Fruit fly (Drosophila melanogaster) whole organism, embryonic: ENCODE data around the gene TwdlB.

ENCODE experiments used
- B-H2 ChIP-seq: fragments of 200-800 bp; sonication (Bioruptor generic); optimal IDR thresholded peaks from 2 replicates; lab custom pipeline; 2018; ENCODE audit warnings: missing biosample characterization, mild to moderate bottlenecking, missing genetic modification characterization
- CG10267 ChIP-seq: fragments of 200-800 bp; sonication (Bioruptor generic); optimal IDR thresholded peaks from 2 replicates; lab custom pipeline; 2018; ENCODE audit warnings: missing biosample characterization, mild to moderate bottlenecking, missing genetic modification characterization, moderate library complexity
- CG10979 ChIP-seq: fragments of 200-800 bp; sonication (Bioruptor generic); optimal IDR thresholded peaks from 2 replicates; lab custom pipeline; 2018; ENCODE audit warnings: missing biosample characterization, mild to moderate bottlenecking, missing genetic modification characterization, moderate library complexity
- CG11247 ChIP-seq: fragments of 200-800 bp; sonication (Bioruptor generic); IDR thresholded peaks from 2 replicates; pipeline ENCODE4 v1.3.6; 2022; ENCODE audit warnings: missing biosample characterization, missing genetic modification characterization
- CG13624 ChIP-seq: fragments of 200-800 bp; sonication (Bioruptor generic); optimal IDR thresholded peaks from 2 replicates; lab custom pipeline; 2016; ENCODE audit warnings: missing biosample characterization, missing genetic modification characterization
- CG14014 ChIP-seq: fragments of 200-800 bp; sonication (Bioruptor generic); IDR thresholded peaks from 2 replicates; pipeline ENCODE4 v1.3.6; 2022; ENCODE audit warnings: missing biosample characterization, missing genetic modification characterization
- CG14860 ChIP-seq: fragments of 200-800 bp; sonication (Bioruptor generic); IDR thresholded peaks from 3 replicates; pipeline ENCODE4 v1.3.6; 2022; ENCODE audit warnings: missing biosample characterization, missing genetic modification characterization; ENCODE audit not compliant: partially characterized antibody
- CG15514 ChIP-seq: fragments of 200-800 bp; sonication (Bioruptor generic); optimal IDR thresholded peaks from 3 replicates; lab custom pipeline; 2017; ENCODE audit warnings: missing biosample characterization, missing genetic modification characterization, mild to moderate bottlenecking, moderate library complexity, missing genetic modification reagents
- CG18599 ChIP-seq: fragments of 200-800 bp; sonication (Bioruptor generic); optimal IDR thresholded peaks from 3 replicates; lab custom pipeline; 2017; ENCODE audit warnings: missing biosample characterization, missing genetic modification characterization, mild to moderate bottlenecking, moderate library complexity, missing genetic modification reagents
- CG3065 ChIP-seq: fragments of 200-800 bp; sonication (Bioruptor generic); optimal IDR thresholded peaks from 2 replicates; lab custom pipeline; 2016; ENCODE audit warnings: missing biosample characterization, missing genetic modification characterization
- CG32772 ChIP-seq: fragments of 200-800 bp; sonication (Bioruptor generic); IDR thresholded peaks from 2 replicates; pipeline ENCODE4 v1.3.6; 2022; ENCODE audit warnings: missing biosample characterization, missing genetic modification characterization
- CG34376 ChIP-seq: fragments of 200-800 bp; sonication (Bioruptor generic); optimal IDR thresholded peaks from 2 replicates; lab custom pipeline; 2018; ENCODE audit warnings: missing biosample characterization, mild to moderate bottlenecking, missing genetic modification characterization
- CG3838 ChIP-seq: fragments of 200-800 bp; sonication (Bioruptor generic); optimal IDR thresholded peaks from 3 replicates; lab custom pipeline; 2016; ENCODE audit warnings: missing biosample characterization, missing genetic modification characterization
- CG4854 ChIP-seq: fragments of 200-800 bp; sonication (Bioruptor generic); optimal IDR thresholded peaks from 2 replicates; lab custom pipeline; 2016; ENCODE audit warnings: missing biosample characterization, missing genetic modification characterization, inconsistent platforms
- CG5245 ChIP-seq: fragments of 200-800 bp; sonication (Bioruptor generic); optimal IDR thresholded peaks from 3 replicates; lab custom pipeline; 2016; ENCODE audit warnings: missing biosample characterization, missing genetic modification characterization
- CG7556 ChIP-seq: fragments of 200-800 bp; sonication (Bioruptor generic); optimal IDR thresholded peaks from 2 replicates; lab custom pipeline; 2017; ENCODE audit warnings: missing biosample characterization, mild to moderate bottlenecking, missing genetic modification characterization
- CG8290 ChIP-seq, 3 experiments: fragments of 200-800 bp; sonication (Bioruptor generic); optimal IDR thresholded peaks; 2 replicates each; lab custom pipeline; 2016 to 2019; ENCODE audit warnings: missing biosample characterization in 3 of 3, missing genetic modification characterization in 3 of 3, mild to moderate bottlenecking in 2 of 3, moderate library complexity in 1 of 3
- Deaf1 ChIP-seq: fragments of 200-800 bp; optimal IDR thresholded peaks from 3 replicates; lab custom pipeline; 2019; ENCODE audit warnings: missing biosample characterization, mild to moderate bottlenecking, missing genetic modification characterization, moderate library complexity
- Doc3 ChIP-seq: fragments of 200-800 bp; sonication (Bioruptor generic); IDR thresholded peaks from 3 replicates; pipeline ENCODE4 v1.3.6; 2022; ENCODE audit warnings: missing biosample characterization, missing genetic modification characterization; ENCODE audit not compliant: partially characterized antibody
- Dref ChIP-seq: fragments of 200-800 bp; sonication (Bioruptor generic); IDR thresholded peaks from 2 replicates; pipeline ENCODE4 v1.3.6; 2022; ENCODE audit warnings: missing biosample characterization, missing genetic modification characterization
- Ets97D ChIP-seq: fragments of 200-800 bp; sonication (Bioruptor generic); optimal IDR thresholded peaks from 3 replicates; lab custom pipeline; 2016; ENCODE audit warnings: missing biosample characterization, missing genetic modification characterization
- Fer2 ChIP-seq: fragments of 200-800 bp; sonication (Bioruptor generic); optimal IDR thresholded peaks from 2 replicates; lab custom pipeline; 2018; ENCODE audit warnings: missing biosample characterization, mild to moderate bottlenecking, missing genetic modification characterization, moderate library complexity
- Gsc ChIP-seq: fragments of 200-800 bp; sonication (Bioruptor generic); IDR thresholded peaks from 2 replicates; pipeline ENCODE4 v1.3.6; 2022; ENCODE audit warnings: missing biosample characterization, missing genetic modification characterization
- H2.0 ChIP-seq: fragments of 200-800 bp; sonication (Bioruptor generic); IDR thresholded peaks from 2 replicates; pipeline ENCODE4 v1.3.6; 2022; ENCODE audit warnings: missing biosample characterization, missing genetic modification characterization
- HLH4C ChIP-seq: fragments of 200-800 bp; sonication (Bioruptor generic); IDR thresholded peaks from 3 replicates; pipeline ENCODE4 v1.3.6; 2022; ENCODE audit warnings: missing biosample characterization, missing genetic modification characterization; ENCODE audit not compliant: partially characterized antibody
- Hey ChIP-seq: fragments of 200-800 bp; sonication (Bioruptor generic); optimal IDR thresholded peaks from 3 replicates; lab custom pipeline; 2018; ENCODE audit warnings: missing biosample characterization, mild to moderate bottlenecking, missing genetic modification characterization
- HmgZ ChIP-seq: fragments of 200-800 bp; sonication (Bioruptor generic); optimal IDR thresholded peaks from 2 replicates; lab custom pipeline; 2018; ENCODE audit warnings: missing biosample characterization, mild to moderate bottlenecking, missing genetic modification characterization
- Hr3 ChIP-seq: fragments of 200-800 bp; sonication (Bioruptor generic); optimal IDR thresholded peaks from 3 replicates; lab custom pipeline; 2016; ENCODE audit warnings: missing biosample characterization, missing genetic modification characterization
- Hr78 ChIP-seq, 2 experiments: fragments of 200-800 bp in 1 of 2; fragments of >200 bp in 1 of 2; sonication (Bioruptor generic) in 1 of 2; optimal IDR thresholded peaks; 2 replicates each; lab custom pipeline; 2017 to 2019; ENCODE audit warnings: missing biosample characterization in 2 of 2, missing genetic modification characterization in 2 of 2, mild to moderate bottlenecking in 1 of 2, moderate library complexity in 1 of 2
- Lim3 ChIP-seq: fragments of 200-800 bp; sonication (Bioruptor generic); IDR thresholded peaks from 2 replicates; pipeline ENCODE4 v1.3.6; 2022; ENCODE audit warnings: missing biosample characterization, missing genetic modification characterization
- Mrtf ChIP-seq: fragments of 200-800 bp; sonication (Bioruptor generic); IDR thresholded peaks from 3 replicates; pipeline ENCODE4 v1.3.6; 2022; ENCODE audit warnings: missing biosample characterization, missing genetic modification characterization
- PHDP ChIP-seq: fragments of 200-800 bp; sonication (Bioruptor generic); optimal IDR thresholded peaks from 3 replicates; lab custom pipeline; 2018; ENCODE audit warnings: missing biosample characterization, mild to moderate bottlenecking, missing genetic modification characterization, moderate library complexity
- Pdp1 ChIP-seq, 2 experiments: fragments of 200-800 bp; sonication (Bioruptor generic); optimal IDR thresholded peaks; 3 replicates each; lab custom pipeline; 2016; ENCODE audit warnings: missing biosample characterization in 2 of 2, missing genetic modification characterization in 2 of 2, mild to moderate bottlenecking in 1 of 2, moderate library complexity in 1 of 2
- Rfx ChIP-seq: fragments of 200-800 bp; sonication (Bioruptor generic); IDR thresholded peaks from 2 replicates; pipeline ENCODE4 v1.3.6; 2022; ENCODE audit warnings: missing biosample characterization, missing genetic modification characterization
- bab2 ChIP-seq: fragments of 200-800 bp; sonication (Bioruptor generic); optimal IDR thresholded peaks from 2 replicates; lab custom pipeline; 2016; ENCODE audit warnings: missing biosample characterization, missing genetic modification characterization
- crc ChIP-seq: fragments of 200-800 bp; sonication (Bioruptor generic); optimal IDR thresholded peaks from 2 replicates; lab custom pipeline; 2016; ENCODE audit warnings: missing biosample characterization, missing genetic modification characterization
- crp ChIP-seq, 2 experiments: fragments of 200-800 bp; sonication (Bioruptor generic); optimal IDR thresholded peaks; 2 replicates in 1 of 2; 3 replicates in 1 of 2; lab custom pipeline; 2017; ENCODE audit warnings: missing biosample characterization in 2 of 2, missing genetic modification characterization in 2 of 2, mild to moderate bottlenecking in 1 of 2, moderate library complexity in 1 of 2
- en ChIP-seq: fragments of 200-800 bp; sonication (Bioruptor generic); optimal IDR thresholded peaks from 2 replicates; lab custom pipeline; 2016; ENCODE audit warnings: missing biosample characterization, missing genetic modification characterization
- exex ChIP-seq: fragments of 200-800 bp; sonication (Bioruptor generic); optimal IDR thresholded peaks from 4 replicates; lab custom pipeline; 2018; ENCODE audit warnings: missing biosample characterization, mild to moderate bottlenecking, missing genetic modification characterization, moderate library complexity
- fd96Cb ChIP-seq: fragments of 200-800 bp; sonication (Bioruptor generic); optimal IDR thresholded peaks from 2 replicates; lab custom pipeline; 2018; ENCODE audit warnings: missing biosample characterization, mild to moderate bottlenecking, missing genetic modification characterization, moderate library complexity
- fru ChIP-seq: fragments of >200 bp; optimal IDR thresholded peaks from 2 replicates; lab custom pipeline; 2017
- ftz-f1 ChIP-seq: fragments of 200-800 bp; sonication (Bioruptor generic); optimal IDR thresholded peaks from 2 replicates; lab custom pipeline; 2016; ENCODE audit warnings: missing biosample characterization, missing genetic modification characterization
- lab ChIP-seq: fragments of 200-800 bp; sonication (Bioruptor generic); optimal IDR thresholded peaks from 3 replicates; lab custom pipeline; 2017; ENCODE audit warnings: missing biosample characterization, missing genetic modification characterization, mild to moderate bottlenecking, moderate library complexity, missing genetic modification reagents
- pho ChIP-seq: fragments of 200-800 bp; sonication (Bioruptor generic); optimal IDR thresholded peaks from 2 replicates; lab custom pipeline; 2016; ENCODE audit warnings: missing biosample characterization, missing genetic modification characterization
- sens-2 ChIP-seq: fragments of 200-800 bp; sonication (Bioruptor generic); IDR thresholded peaks from 2 replicates; pipeline ENCODE4 v1.3.6; 2022; ENCODE audit warnings: missing biosample characterization, missing genetic modification characterization
- ssp ChIP-seq: fragments of 200-800 bp; sonication (Bioruptor generic); IDR thresholded peaks from 2 replicates; pipeline ENCODE4 v1.3.6; 2022; ENCODE audit warnings: missing biosample characterization, missing genetic modification characterization
- sug ChIP-seq: fragments of 200-800 bp; optimal IDR thresholded peaks from 2 replicates; lab custom pipeline; 2019; ENCODE audit warnings: missing biosample characterization, mild to moderate bottlenecking, missing genetic modification characterization, moderate library complexity
- tx ChIP-seq: fragments of 200-800 bp; sonication (Bioruptor generic); optimal IDR thresholded peaks from 2 replicates; lab custom pipeline; 2016; ENCODE audit warnings: missing biosample characterization, missing genetic modification characterization
- vnd ChIP-seq: fragments of 200-800 bp; sonication (Bioruptor generic); IDR thresholded peaks from 3 replicates; pipeline ENCODE4 v1.3.6; 2022; ENCODE audit warnings: missing biosample characterization, missing genetic modification characterization; ENCODE audit not compliant: partially characterized antibody

Gene TwdlB

DNA sequence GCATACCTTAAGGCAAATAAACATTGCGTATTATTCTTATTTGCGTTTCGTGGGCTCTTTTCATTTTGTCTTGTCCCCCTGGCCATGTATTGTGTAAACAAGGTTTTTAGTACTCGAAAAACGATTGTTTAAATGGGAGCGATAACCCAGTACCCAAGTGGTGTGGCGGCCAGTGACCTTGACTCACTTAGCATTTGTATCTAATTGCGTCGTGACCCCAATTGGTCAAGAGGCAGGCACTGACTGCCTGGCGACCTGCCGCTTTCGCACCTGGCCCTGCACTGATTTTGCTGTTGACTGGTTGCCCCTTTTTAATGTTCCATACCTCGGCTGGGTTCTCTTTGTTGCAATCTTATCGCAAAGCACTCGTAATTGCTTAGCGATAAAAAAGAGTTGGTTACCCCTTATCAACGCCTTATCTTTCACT lies 35.2 kb downstream of the TwdlB start (continued):
- TF ChIP-seq HLH4C (GFP tag; lab: Robert Waterston, UW) = no peak
- peak; percentile 5 for TF ChIP-seq Ets97D (GFP tag; lab: Kevin White, UChicago)
- no peak for TF ChIP-seq Dref
- TF ChIP-seq CG11247 (GFP tag; lab: Robert Waterston, UW) = 0 out of 2 replicates have a peak, but pooled peaks have one; percentile 7
- TF ChIP-seq en (GFP tag; lab: Kevin White, UChicago) = no peak
- peak in 1 of 2 experiments; percentile 40 for TF ChIP-seq Hr78 (GFP tag; optimal IDR thresholded peaks at IDR 0.05; lab: Kevin White, UChicago)
- TF ChIP-seq Mrtf (GFP tag; lab: Robert Waterston, UW) = no peak
- TF ChIP-seq Hr3 (GFP tag; lab: Kevin White, UChicago) = peak; percentile 49
- no peak for TF ChIP-seq CG4854 (GFP tag; lab: Kevin White, UChicago)
- TF ChIP-seq exex (tag; lab: Kevin White, UChicago) = peak; percentile 93
- peak; percentile 32 for TF ChIP-seq HmgZ (tag; lab: Kevin White, UChicago)
- TF ChIP-seq CG3065 (GFP tag; lab: Kevin White, UChicago) = no peak
- TF ChIP-seq CG18599 (GFP tag; lab: Kevin White, UChicago) = peak; percentile 32
- no peak for TF ChIP-seq CG3838 (GFP tag; lab: Kevin White, UChicago)
- TF ChIP-seq Gsc (GFP tag; lab: Robert Waterston, UW) = no peak
- no peak for TF ChIP-seq tx (GFP tag; lab: Kevin White, UChicago)
- no peak for TF ChIP-seq CG10979 (tag; lab: Kevin White, UChicago)
- TF ChIP-seq CG5245 = no peak
- TF ChIP-seq sug (tag; lab: Kevin White, UChicago) = peak; percentile 64
- no peak for TF ChIP-seq PHDP
- peak; percentile 23; the same call in 1 of the 2 replicates for TF ChIP-seq Rfx
- no peak for TF ChIP-seq Doc3
- TF ChIP-seq ftz-f1 (GFP tag; lab: Kevin White, UChicago) = peak; percentile 81
- no peak for TF ChIP-seq crc (GFP tag; lab: Kevin White, UChicago)
- no peak for TF ChIP-seq fd96Cb (tag; lab: Kevin White, UChicago)
- TF ChIP-seq sens-2 (GFP tag; lab: Robert Waterston, UW) = peak; percentile 84
- no peak for TF ChIP-seq pho (GFP tag; lab: Kevin White, UChicago)
- TF ChIP-seq CG8290 (GFP tag; optimal IDR thresholded peaks at IDR 0.05; lab: Kevin White, UChicago) = no peak
- peak in 1 of 2 experiments; percentile 39 for TF ChIP-seq CG8290 (tag; optimal IDR thresholded peaks at IDR 0.05; lab: Kevin White, UChicago)
- TF ChIP-seq B-H2 (GFP tag; lab: Kevin White, UChicago) = no peak
- TF ChIP-seq Fer2 = no peak
- TF ChIP-seq bab2 (GFP tag; lab: Kevin White, UChicago) = no peak
- TF ChIP-seq crp (GFP tag; optimal IDR thresholded peaks at IDR 0.05; lab: Kevin White, UChicago) = no peak
- TF ChIP-seq Hey = peak; percentile 58
- TF ChIP-seq fru (lab: Kevin White, UChicago) = no peak
- no peak for TF ChIP-seq CG14860 (GFP tag; lab: Robert Waterston, UW)
- TF ChIP-seq ssp = 0 out of 2 replicates have a peak, but pooled peaks have one; percentile 14
- peak; percentile 67 for TF ChIP-seq lab (GFP tag; lab: Kevin White, UChicago)
- TF ChIP-seq vnd = 0 out of 3 replicates have a peak, but pooled peaks have one; percentile 37
- no peak for TF ChIP-seq H2.0 (GFP tag; lab: Robert Waterston, UW)
- TF ChIP-seq CG32772 = no peak
- TF ChIP-seq CG7556 = no peak
- TF ChIP-seq CG10267 = no peak
- TF ChIP-seq CG13624 (GFP tag; lab: Kevin White, UChicago) = peak; percentile 25
- peak; percentile 22; the same call in 1 of the 2 replicates for TF ChIP-seq CG14014 (GFP tag; lab: Robert Waterston, UW)
- TF ChIP-seq Lim3 (GFP tag; lab: Robert Waterston, UW) = 0 out of 2 replicates have a peak, but pooled peaks have one; percentile 13
- peak; percentile 2 for TF ChIP-seq Deaf1 (tag; lab: Kevin White, UChicago)
- peak; percentile 64 for TF ChIP-seq CG34376 (GFP tag; lab: Kevin White, UChicago)
- no peak for TF ChIP-seq CG15514 (GFP tag; lab: Kevin White, UChicago)
- peak in 1 of 2 experiments; percentile 7 for TF ChIP-seq Pdp1 (GFP tag; optimal IDR thresholded peaks at IDR 0.05; lab: Kevin White, UChicago)
